Worm (Caenorhabditis elegans): Measurements from ENCODE around the gene F37A8.2.

DNA sequence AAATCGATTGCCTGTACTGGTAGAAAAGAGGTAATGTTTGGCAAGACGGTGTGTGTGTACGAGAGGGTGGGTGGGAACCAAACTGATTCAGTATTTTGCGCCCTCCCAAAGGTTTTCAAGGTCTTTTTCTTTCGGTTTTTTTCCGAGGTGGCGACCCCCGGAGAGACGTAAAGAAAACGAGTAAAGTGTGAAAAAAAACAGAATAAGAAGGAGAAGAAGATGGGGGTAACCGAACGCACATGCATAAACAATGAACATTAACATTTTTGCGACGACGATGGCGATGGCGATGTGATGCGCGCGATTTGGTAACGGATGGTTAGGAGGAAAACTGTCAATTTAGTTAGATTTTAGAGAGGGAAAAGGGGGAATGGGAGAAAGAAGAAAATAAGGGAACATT is 47.1 kb upstream of the F37A8.2 start:
- TF ChIP-seq him-1 (tag; optimal IDR thresholded peaks at IDR 0.05) (no peak), dao-5 (tag; optimal IDR thresholded peaks at IDR 0.05) (no peak)

Measured in whole organism, L4/young adult.